Worm (Caenorhabditis elegans) whole organism, late embryonic: Measurements from ENCODE around the gene srlf-15.

Source experiments
- C38D4.7 ChIP-seq: fragments of 200-800 bp; sonication (Bioruptor generic); optimal IDR thresholded peaks from 2 replicates; lab custom pipeline; 2018; ENCODE audit warnings: mild to moderate bottlenecking, missing genetic modification characterization, moderate library complexity, missing compliant biosample characterization
- K09A11.1 ChIP-seq: sonication (generic microtip); optimal IDR thresholded peaks from 2 replicates; lab custom pipeline; 2017; ENCODE audit warnings: antibody characterized with exemption, mild to moderate bottlenecking, missing genetic modification characterization, missing compliant biosample characterization; ENCODE audit not compliant: insufficient read depth
- ama-1 ChIP-seq: fragments of 150-350 bp; optimal IDR thresholded peaks from 2 replicates; lab custom pipeline; 2014
- ceh-14 ChIP-seq: sonication (generic microtip); optimal IDR thresholded peaks from 2 replicates; lab custom pipeline; 2016; ENCODE audit warnings: missing genotype, missing genetic modification characterization, missing compliant biosample characterization
- ceh-18 ChIP-seq: sonication (generic microtip); optimal IDR thresholded peaks from 2 replicates; lab custom pipeline; 2016; ENCODE audit warnings: missing genetic modification characterization, missing compliant biosample characterization
- ceh-19 ChIP-seq: fragments of 200-800 bp; sonication (Bioruptor generic); optimal IDR thresholded peaks from 2 replicates; lab custom pipeline; 2018; ENCODE audit warnings: mild to moderate bottlenecking, missing genetic modification characterization, missing compliant biosample characterization
- ceh-2 ChIP-seq: sonication (generic microtip); optimal IDR thresholded peaks from 2 replicates; lab custom pipeline; 2016; ENCODE audit warnings: missing genotype, missing genetic modification characterization, missing compliant biosample characterization
- ceh-22 ChIP-seq: sonication (generic microtip); optimal IDR thresholded peaks from 2 replicates; lab custom pipeline; 2017; ENCODE audit warnings: missing biosample characterization, missing genetic modification characterization
- ceh-31 ChIP-seq: sonication (generic microtip); optimal IDR thresholded peaks from 2 replicates; lab custom pipeline; 2016; ENCODE audit warnings: missing genetic modification characterization, missing compliant biosample characterization
- ceh-9 ChIP-seq: sonication (generic microtip); optimal IDR thresholded peaks from 2 replicates; lab custom pipeline; 2016; ENCODE audit warnings: mild to moderate bottlenecking, missing genetic modification characterization, inconsistent platforms, missing compliant biosample characterization
- che-1 ChIP-seq: sonication (generic microtip); optimal IDR thresholded peaks from 2 replicates; lab custom pipeline; 2016; ENCODE audit warnings: mild to moderate bottlenecking, missing genetic modification characterization, missing compliant biosample characterization
- dmd-4 ChIP-seq: sonication (generic microtip); optimal IDR thresholded peaks from 2 replicates; lab custom pipeline; 2016; ENCODE audit warnings: borderline replicate concordance, missing genetic modification characterization, missing compliant biosample characterization
- dve-1 ChIP-seq: sonication (generic microtip); optimal IDR thresholded peaks from 2 replicates; lab custom pipeline; 2017; ENCODE audit warnings: antibody characterized with exemption, mild to moderate bottlenecking, missing genetic modification characterization, missing compliant biosample characterization
- elt-2 ChIP-seq: sonication (generic microtip); optimal IDR thresholded peaks from 2 replicates; lab custom pipeline; 2016; ENCODE audit warnings: missing genetic modification reagents, missing genetic modification characterization, missing compliant biosample characterization
- elt-4 ChIP-seq: sonication (generic microtip); optimal IDR thresholded peaks from 2 replicates; lab custom pipeline; 2016; ENCODE audit warnings: missing genetic modification characterization, missing compliant biosample characterization
- fkh-6 ChIP-seq: sonication (generic microtip); optimal IDR thresholded peaks from 2 replicates; lab custom pipeline; 2016; ENCODE audit warnings: missing genetic modification characterization, missing compliant biosample characterization
- gmeb-2 ChIP-seq: sonication (generic microtip); optimal IDR thresholded peaks from 2 replicates; lab custom pipeline; 2016; ENCODE audit warnings: missing genetic modification characterization, inconsistent platforms, missing compliant biosample characterization
- hlh-13 ChIP-seq: fragments of 200-800 bp; sonication (Bioruptor generic); optimal IDR thresholded peaks from 2 replicates; lab custom pipeline; 2018; ENCODE audit warnings: mild to moderate bottlenecking, missing genetic modification characterization, missing compliant biosample characterization
- hlh-15 ChIP-seq: sonication (generic microtip); optimal IDR thresholded peaks from 2 replicates; lab custom pipeline; 2016; ENCODE audit warnings: missing genetic modification characterization, missing compliant biosample characterization
- hlh-30 ChIP-seq: sonication (generic microtip); optimal IDR thresholded peaks from 2 replicates; lab custom pipeline; 2017; ENCODE audit warnings: antibody characterized with exemption, missing genetic modification characterization, missing compliant biosample characterization; ENCODE audit not compliant: insufficient read depth
- hlh-6 ChIP-seq: sonication (generic microtip); optimal IDR thresholded peaks from 2 replicates; lab custom pipeline; 2016; ENCODE audit warnings: missing genotype, missing genetic modification characterization, missing compliant biosample characterization
- hlh-8 ChIP-seq: sonication (generic microtip); optimal IDR thresholded peaks from 2 replicates; lab custom pipeline; 2016; ENCODE audit warnings: missing genotype, missing genetic modification characterization, missing compliant biosample characterization
- madf-2 ChIP-seq: sonication (generic microtip); optimal IDR thresholded peaks from 2 replicates; lab custom pipeline; 2017; ENCODE audit warnings: missing genetic modification characterization, missing compliant biosample characterization
- mec-3 ChIP-seq: sonication (generic microtip); optimal IDR thresholded peaks from 2 replicates; lab custom pipeline; 2016; ENCODE audit warnings: borderline replicate concordance, missing genetic modification characterization, missing compliant biosample characterization
- nfya-1 ChIP-seq: sonication (generic microtip); optimal IDR thresholded peaks from 2 replicates; lab custom pipeline; 2017; ENCODE audit warnings: missing genetic modification characterization, mild to moderate bottlenecking, missing compliant biosample characterization, antibody characterized with exemption, moderate library complexity
- nhr-11 ChIP-seq: fragments of 150-350 bp; optimal IDR thresholded peaks from 2 replicates; lab custom pipeline; 2014; ENCODE audit warnings: missing biosample characterization, missing genetic modification characterization
- nhr-232 ChIP-seq: sonication (generic microtip); optimal IDR thresholded peaks from 2 replicates; lab custom pipeline; 2016; ENCODE audit warnings: missing genetic modification characterization, missing compliant biosample characterization
- pat-9 ChIP-seq: fragments of 200-800 bp; sonication (Bioruptor generic); optimal IDR thresholded peaks from 2 replicates; lab custom pipeline; 2018; ENCODE audit warnings: mild to moderate bottlenecking, missing genetic modification characterization, moderate library complexity, missing compliant biosample characterization
- pqm-1 ChIP-seq: sonication (generic microtip); optimal IDR thresholded peaks from 2 replicates; lab custom pipeline; 2016; ENCODE audit warnings: missing genetic modification characterization, missing compliant biosample characterization
- pros-1 ChIP-seq: fragments of 150-350 bp; optimal IDR thresholded peaks from 2 replicates; lab custom pipeline; 2014; ENCODE audit warnings: missing biosample characterization, missing genetic modification reagents, missing genetic modification characterization
- sox-4 ChIP-seq: sonication (generic microtip); optimal IDR thresholded peaks from 2 replicates; lab custom pipeline; 2017; ENCODE audit warnings: mild to moderate bottlenecking, missing genetic modification characterization, inconsistent platforms, missing compliant biosample characterization
- syd-9 ChIP-seq: sonication (generic microtip); optimal IDR thresholded peaks from 2 replicates; lab custom pipeline; 2016; ENCODE audit warnings: mild to moderate bottlenecking, missing genetic modification characterization, moderate library complexity, missing compliant biosample characterization
- tbx-7 ChIP-seq: sonication (generic microtip); optimal IDR thresholded peaks from 2 replicates; lab custom pipeline; 2016; ENCODE audit warnings: missing genotype, missing genetic modification characterization, missing compliant biosample characterization
- unc-42 ChIP-seq: sonication (generic microtip); optimal IDR thresholded peaks from 2 replicates; lab custom pipeline; 2016; ENCODE audit warnings: missing genotype, missing genetic modification characterization, missing compliant biosample characterization
- unc-55 ChIP-seq: sonication (generic microtip); optimal IDR thresholded peaks from 2 replicates; lab custom pipeline; 2017; ENCODE audit warnings: missing biosample characterization, missing genetic modification reagents, missing genetic modification characterization
- unc-86 ChIP-seq: sonication (generic microtip); optimal IDR thresholded peaks from 2 replicates; lab custom pipeline; 2016; ENCODE audit warnings: missing genetic modification characterization, missing compliant biosample characterization
- zip-5 ChIP-seq: sonication (generic microtip); optimal IDR thresholded peaks from 2 replicates; lab custom pipeline; 2016; ENCODE audit warnings: missing genetic modification characterization, missing compliant biosample characterization
- ztf-16 ChIP-seq: sonication (generic microtip); optimal IDR thresholded peaks from 2 replicates; lab custom pipeline; 2017; ENCODE audit warnings: missing genetic modification characterization, missing compliant biosample characterization

srlf-15 gene

DNA sequence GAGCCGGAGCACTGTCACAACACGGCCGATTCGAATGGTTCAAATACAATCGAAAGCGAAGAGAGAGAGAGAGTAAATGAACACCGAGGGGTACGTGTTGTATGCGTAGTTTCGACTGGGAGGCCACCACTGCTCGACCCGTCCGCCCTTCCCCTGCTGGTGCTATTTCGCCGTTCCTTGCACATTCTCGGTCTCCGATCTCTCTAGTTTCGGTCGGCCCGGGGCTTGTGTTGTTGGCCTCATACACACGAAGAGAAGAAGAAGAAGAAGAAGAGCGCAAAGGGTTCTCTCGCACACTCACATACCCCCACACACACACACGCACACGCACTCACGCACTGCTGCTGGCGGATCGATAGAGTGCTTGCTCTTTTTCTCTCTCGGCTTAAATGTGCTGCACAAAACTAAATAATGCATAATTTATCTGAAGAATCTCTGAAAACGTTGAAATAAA, 7.0 kb downstream of the srlf-15 start (continued):
- TF ChIP-seq hlh-15 (tag; lab: Kevin White, UChicago) (no peak), sox-4 (tag; lab: Kevin White, UChicago) (no peak), nfya-1 (tag; lab: Kevin White, UChicago) (peak; percentile 83), C38D4.7 (GFP tag; lab: Kevin White, UChicago) (no peak), ceh-18 (tag; lab: Kevin White, UChicago) (peak; percentile 91), mec-3 (tag; lab: Kevin White, UChicago) (no peak), nhr-11 (tag; lab: Kevin White, UChicago) (no peak), fkh-6 (tag; lab: Kevin White, UChicago) (peak; percentile 41), K09A11.1 (tag; lab: Kevin White, UChicago) (peak; percentile 63), pros-1 (tag; lab: Kevin White, UChicago) (peak; percentile 88), dmd-4 (tag; lab: Kevin White, UChicago) (peak; percentile 2), zip-5 (tag; lab: Kevin White, UChicago) (no peak), nhr-232 (no peak), unc-42 (tag; lab: Kevin White, UChicago) (peak; percentile 80), unc-55 (GFP tag; lab: Kevin White, UChicago) (peak; percentile 64), syd-9 (tag; lab: Kevin White, UChicago) (peak; percentile 75), hlh-6 (tag; lab: Kevin White, UChicago) (peak; percentile 36), ceh-19 (GFP tag; lab: Kevin White, UChicago) (peak; percentile 42), pqm-1 (tag; lab: Kevin White, UChicago) (peak; percentile 47), ztf-16 (no peak), madf-2 (tag; lab: Kevin White, UChicago) (no peak), ceh-31 (tag; lab: Kevin White, UChicago) (peak; percentile 86), ceh-2 (tag; lab: Kevin White, UChicago) (peak; percentile 38), ceh-22 (tag; lab: Kevin White, UChicago) (no peak), ceh-9 (tag; lab: Kevin White, UChicago) (no peak), tbx-7 (tag; lab: Kevin White, UChicago) (no peak), che-1 (no peak), hlh-30 (tag; lab: Kevin White, UChicago) (peak; percentile 39), dve-1 (tag; lab: Kevin White, UChicago) (no peak), hlh-13 (GFP tag; lab: Kevin White, UChicago) (no peak), hlh-8 (no peak), unc-86 (tag; lab: Kevin White, UChicago) (peak; percentile 1)

- TF ChIP-seq elt-2 (no peak), elt-4 (no peak), ama-1 (no peak), ceh-18 (tag; lab: Kevin White, UChicago) (no peak), pat-9 (no peak), gmeb-2 (tag; lab: Kevin White, UChicago) (no peak), ceh-14 (tag; lab: Kevin White, UChicago) (no peak)
Observed at ce11 chrII:11043546-11044192, 7.8 kb downstream of the srlf-15 start.

- TF ChIP-seq madf-2 (tag; lab: Kevin White, UChicago) = no peak
- peak; percentile 48 for TF ChIP-seq fkh-6 (tag; lab: Kevin White, UChicago)
Observed at ce11 chrII:11044193-11044568, 8.3 kb downstream of the srlf-15 start.
